Worm (Caenorhabditis elegans) whole organism, midembryonic: ENCODE results near the gene ZC132.9.

Source experiments
- T22C8.4 ChIP-seq: fragments of 200-800 bp; sonication (Bioruptor generic); IDR thresholded peaks from 2 replicates; pipeline ENCODE4 v1.3.6; 2022; ENCODE audit warnings: missing genetic modification characterization, missing compliant biosample characterization
- flt-1 ChIP-seq: fragments of 200-800 bp; sonication (Bioruptor generic); IDR thresholded peaks from 2 replicates; pipeline ENCODE4 v1.3.6; 2022; ENCODE audit warnings: missing genetic modification characterization, missing compliant biosample characterization
- tab-1 ChIP-seq: fragments of 200-800 bp; sonication (Bioruptor generic); IDR thresholded peaks from 2 replicates; pipeline ENCODE4 v1.3.6; 2022; ENCODE audit warnings: missing genetic modification characterization, missing compliant biosample characterization
- ztf-23 ChIP-seq: fragments of 200-800 bp; sonication (Bioruptor generic); IDR thresholded peaks from 2 replicates; pipeline ENCODE4 v1.3.6; 2022; ENCODE audit warnings: missing genetic modification reagents, missing genetic modification characterization, missing compliant biosample characterization

DNA sequence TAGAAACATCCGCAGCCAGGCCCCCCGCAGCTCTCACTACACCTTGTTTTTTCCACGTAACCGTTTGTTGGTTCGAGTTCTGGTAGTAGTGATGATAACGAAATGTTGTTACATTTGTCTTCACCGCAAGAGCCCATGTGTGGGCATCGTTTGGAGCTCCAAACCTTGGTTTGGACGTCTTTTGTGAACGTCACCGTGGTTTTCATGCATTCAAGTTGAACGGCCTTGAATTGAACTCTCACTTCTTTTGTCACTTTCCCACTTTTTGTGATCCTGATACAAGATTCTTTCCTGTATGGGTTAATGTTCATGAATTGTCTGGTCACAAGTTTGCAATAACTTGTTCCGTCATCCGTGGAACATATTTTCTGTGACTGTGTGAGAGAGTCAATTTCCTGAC lies 16.0 kb downstream of the ZC132.9 start:
- TF ChIP-seq flt-1 (GFP tag; lab: Robert Waterston, UW), result no peak
- no peak for TF ChIP-seq tab-1 (GFP tag; lab: Robert Waterston, UW)
- no peak for TF ChIP-seq T22C8.4
- no peak for TF ChIP-seq ztf-23
